Worm (Caenorhabditis elegans): ENCODE data around the gene msa-1.

DNA sequence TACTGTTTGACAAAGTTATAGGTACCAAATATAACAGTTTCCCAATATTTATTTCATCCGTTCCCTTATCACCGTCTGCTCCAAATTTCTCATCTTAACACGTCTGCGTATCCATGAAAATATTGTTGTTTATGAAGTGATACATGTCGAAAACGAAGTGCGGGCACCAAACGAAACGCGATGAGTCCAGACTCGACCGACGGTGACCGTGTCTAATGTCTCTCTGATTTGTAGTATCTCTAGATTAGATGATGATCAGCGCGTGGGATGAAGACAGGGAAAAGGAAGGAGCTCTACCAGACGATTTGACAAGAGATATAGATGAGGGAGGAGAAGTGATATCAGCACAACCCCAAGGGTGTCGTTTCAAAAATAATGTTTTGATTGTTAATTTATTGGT, 8.2 kb upstream of the msa-1 start:
- TF ChIP-seq madf-3 (GFP tag; IDR thresholded peaks at IDR 0.05) (no peak), sea-2 (GFP tag; IDR thresholded peaks at IDR 0.05) (no peak), akir-1 (GFP tag; optimal IDR thresholded peaks at IDR 0.05) (no peak), K11D2.4 (GFP tag; IDR thresholded peaks at IDR 0.05) (no peak), F37B4.10 (GFP tag; IDR thresholded peaks at IDR 0.05) (no peak), F57A8.1 (GFP tag; optimal IDR thresholded peaks at IDR 0.05) (no peak), hlh-26 (GFP tag; conservative IDR thresholded peaks at IDR 0.05) (no peak), lin-35 (GFP tag; optimal IDR thresholded peaks at IDR 0.05) (no peak), nhr-90 (tag; optimal IDR thresholded peaks at IDR 0.05) (no peak), F23B12.7 (tag; optimal IDR thresholded peaks at IDR 0.05; ENCODE audit: insufficient read depth) (no peak), ama-1 (optimal IDR thresholded peaks at IDR 0.05) (no peak), ama-1 (GFP tag; optimal IDR thresholded peaks at IDR 0.05) (no peak), ztf-26 (tag; optimal IDR thresholded peaks at IDR 0.05) (no peak)

All from whole organism, young adult.